Worm (Caenorhabditis elegans) whole organism, mixed stage, embryonic: ENCODE data around the gene C18H9.1.

Experiments
- bed-3 ChIP-seq: fragments of 200-800 bp; sonication (Bioruptor generic); optimal IDR thresholded peaks from 3 replicates; lab custom pipeline; 2018; ENCODE audit warnings: mild to moderate bottlenecking, missing genetic modification characterization, moderate library complexity, missing compliant biosample characterization
- ceh-43 ChIP-seq: fragments of 200-800 bp; sonication (Bioruptor generic); optimal IDR thresholded peaks from 2 replicates; lab custom pipeline; 2018; ENCODE audit warnings: mild to moderate bottlenecking, missing genetic modification characterization, moderate library complexity, missing compliant biosample characterization
- elt-1 ChIP-seq: sonication (generic microtip); optimal IDR thresholded peaks from 2 replicates; lab custom pipeline; 2017; ENCODE audit warnings: missing genetic modification characterization, mild to moderate bottlenecking, missing compliant biosample characterization, antibody characterized with exemption, moderate library complexity, borderline replicate concordance; ENCODE audit not compliant: insufficient read depth
- ham-2 ChIP-seq: fragments of 200-800 bp; sonication (Bioruptor generic); optimal IDR thresholded peaks from 2 replicates; lab custom pipeline; 2018; ENCODE audit warnings: mild to moderate bottlenecking, missing genetic modification characterization, missing compliant biosample characterization
- lin-13 ChIP-seq: fragments of 150-350 bp; optimal IDR thresholded peaks from 2 replicates; lab custom pipeline; 2014; ENCODE audit warnings: missing biosample characterization, missing genetic modification characterization
- lin-32 ChIP-seq: fragments of 200-800 bp; sonication (Bioruptor generic); optimal IDR thresholded peaks from 2 replicates; lab custom pipeline; 2018; ENCODE audit warnings: mild to moderate bottlenecking, missing genetic modification characterization, missing compliant biosample characterization
- lsy-2 ChIP-seq: fragments of 150-350 bp; optimal IDR thresholded peaks from 2 replicates; lab custom pipeline; 2014; ENCODE audit warnings: missing biosample characterization, missing genetic modification characterization
- mep-1 ChIP-seq: fragments of 150-350 bp; optimal IDR thresholded peaks from 2 replicates; lab custom pipeline; 2017; ENCODE audit warnings: missing biosample characterization, missing genetic modification reagents, missing genetic modification characterization, inconsistent platforms
- nhr-12 ChIP-seq: fragments of 150-350 bp; optimal IDR thresholded peaks from 2 replicates; lab custom pipeline; 2014; ENCODE audit warnings: missing biosample characterization, missing genetic modification characterization
- nhr-237 ChIP-seq: fragments of 150-350 bp; optimal IDR thresholded peaks from 2 replicates; lab custom pipeline; 2014; ENCODE audit warnings: missing biosample characterization, missing genetic modification characterization
- nhr-28 ChIP-seq: fragments of 150-350 bp; optimal IDR thresholded peaks from 2 replicates; lab custom pipeline; 2014; ENCODE audit warnings: missing biosample characterization, missing genetic modification characterization
- snpc-4 ChIP-seq: fragments of 150-350 bp; optimal IDR thresholded peaks from 2 replicates; lab custom pipeline; 2014; ENCODE audit warnings: missing biosample characterization, missing genetic modification characterization
- unc-62 ChIP-seq: fragments of 150-350 bp; optimal IDR thresholded peaks from 2 replicates; lab custom pipeline; 2014; ENCODE audit warnings: missing biosample characterization, missing genetic modification reagents, missing genetic modification characterization
- ztf-11 ChIP-seq: fragments of 150-350 bp; optimal IDR thresholded peaks from 2 replicates; lab custom pipeline; 2014; ENCODE audit warnings: missing biosample characterization, missing genetic modification characterization

DNA sequence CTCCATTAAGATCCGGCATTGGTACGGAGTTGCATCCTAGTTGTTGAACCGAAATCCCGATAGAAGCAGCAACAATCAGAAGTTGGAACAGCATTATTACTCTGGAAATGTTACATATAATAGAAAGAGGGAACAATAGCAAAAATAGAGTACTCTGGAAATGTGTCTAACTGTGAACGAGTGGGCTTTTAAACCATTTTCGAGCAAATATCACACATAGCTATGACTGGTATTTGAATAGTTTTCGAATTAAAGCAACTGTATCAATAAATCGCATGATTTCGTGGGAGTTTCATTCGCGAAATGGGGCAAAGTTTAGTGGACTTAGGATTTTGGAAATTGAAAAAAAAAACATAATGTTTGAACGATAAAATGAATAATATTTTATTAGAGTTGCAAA lies 50.5 kb downstream of the C18H9.1 start, which contains the start of gene F41G3.10:
- no peak for TF ChIP-seq lsy-2 (tag; lab: Kevin White, UChicago)
- TF ChIP-seq nhr-28 (tag; lab: Kevin White, UChicago) = no peak
- TF ChIP-seq mep-1 = no peak
- TF ChIP-seq lin-32 = no peak
- TF ChIP-seq ztf-11 = no peak
- no peak for TF ChIP-seq lin-13 (tag; lab: Kevin White, UChicago)
- no peak for TF ChIP-seq nhr-12 (tag; lab: Kevin White, UChicago)
- no peak for TF ChIP-seq bed-3 (GFP tag; lab: Kevin White, UChicago)
- no peak for TF ChIP-seq elt-1 (tag; lab: Kevin White, UChicago)
- TF ChIP-seq ham-2 = no peak
- TF ChIP-seq unc-62 (GFP tag; lab: Kevin White, UChicago) = no peak
- no peak for TF ChIP-seq snpc-4 (tag; lab: Kevin White, UChicago)
- TF ChIP-seq ceh-43 = no peak
- TF ChIP-seq nhr-237 (tag; lab: Kevin White, UChicago) = no peak
